Fruit fly (Drosophila melanogaster) S2 (cell line): Measurements from ENCODE around the gene Cap-D3.

Source experiments
- CG8478 ChIP-seq: fragments of >200 bp; optimal IDR thresholded peaks from 2 replicates; lab custom pipeline; 2018
- CTCF ChIP-seq, 2 experiments: fragments of >200 bp; optimal IDR thresholded peaks; 2 replicates each; lab custom pipeline; 2018

- no peak for TF ChIP-seq CTCF (optimal IDR thresholded peaks at IDR 0.05; lab: Kevin White, UChicago)
- TF ChIP-seq CG8478 (lab: Kevin White, UChicago): no peak
These were observed 30.8 kb upstream of the Cap-D3 start for dm6 chr2L:5494808-5495356.
